Fruit fly (Drosophila melanogaster): ENCODE results near the gene beta-PheRS.

DNA sequence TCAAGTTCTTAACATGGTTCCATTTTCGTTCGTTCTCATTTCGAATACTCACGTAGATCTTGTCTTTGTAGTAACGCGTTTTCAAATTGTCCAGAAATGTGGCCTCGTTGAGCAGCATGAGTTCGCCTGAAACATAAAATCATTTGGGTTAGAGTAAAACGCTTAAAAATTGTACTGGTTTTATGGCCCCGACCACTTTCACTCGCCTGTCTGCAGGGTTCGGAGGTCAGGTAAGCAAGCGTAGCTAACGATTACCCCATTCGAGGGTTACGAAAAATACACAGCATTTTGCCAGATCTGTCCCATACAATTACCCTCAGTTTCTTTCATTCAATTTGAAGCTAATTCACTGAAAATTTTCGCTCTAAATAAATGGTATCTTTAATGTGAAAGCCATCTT, 5.9 kb upstream of the beta-PheRS start:
- TF ChIP-seq Elba2 (GFP tag; optimal IDR thresholded peaks at IDR 0.05) (peak; percentile 31), ase (GFP tag; IDR thresholded peaks at IDR 0.05) (no peak), Hr51 (GFP tag; optimal IDR thresholded peaks at IDR 0.05) (no peak), phol (tag; optimal IDR thresholded peaks at IDR 0.05) (no peak), usp (GFP tag; optimal IDR thresholded peaks at IDR 0.05) (no peak), lola (GFP tag; optimal IDR thresholded peaks at IDR 0.05) (no peak), BtbVII (GFP tag; optimal IDR thresholded peaks at IDR 0.05) (no peak), gfzf (GFP tag; optimal IDR thresholded peaks at IDR 0.05) (no peak), sc (optimal IDR thresholded peaks at IDR 0.05) (no peak), sc (GFP tag; optimal IDR thresholded peaks at IDR 0.05) (no peak), B-H1 (GFP tag; IDR thresholded peaks at IDR 0.05) (no peak), crp (GFP tag; optimal IDR thresholded peaks at IDR 0.05) (no peak)

All from whole organism, embryonic.